Fruit fly (Drosophila melanogaster) whole organism, embryonic: ENCODE data around the gene tth.

Experiments used
- Bgb ChIP-seq: fragments of 200-800 bp; sonication (Bioruptor generic); IDR thresholded peaks from 2 replicates; pipeline ENCODE4 v1.3.6; 2022; ENCODE audit warnings: missing biosample characterization, missing genetic modification characterization; ENCODE audit not compliant: partially characterized antibody
- CG10654 ChIP-seq: fragments of 200-800 bp; sonication (Bioruptor generic); optimal IDR thresholded peaks from 2 replicates; lab custom pipeline; 2016; ENCODE audit warnings: missing biosample characterization, missing genetic modification characterization
- CG12659 ChIP-seq: fragments of 200-800 bp; sonication (Bioruptor generic); optimal IDR thresholded peaks from 3 replicates; lab custom pipeline; 2017; ENCODE audit warnings: mild to moderate bottlenecking, missing biosample characterization, missing genetic modification reagents, missing genetic modification characterization
- CG13424 ChIP-seq: fragments of 200-800 bp; sonication (Bioruptor generic); optimal IDR thresholded peaks from 2 replicates; lab custom pipeline; 2019; ENCODE audit warnings: missing biosample characterization, mild to moderate bottlenecking, missing genetic modification characterization, moderate library complexity
- CG13775 ChIP-seq: fragments of 200-800 bp; sonication (Bioruptor generic); optimal IDR thresholded peaks from 3 replicates; lab custom pipeline; 2017; ENCODE audit warnings: missing biosample characterization, mild to moderate bottlenecking, missing genetic modification characterization
- CG17385 ChIP-seq: fragments of 200-800 bp; sonication (Bioruptor generic); optimal IDR thresholded peaks from 3 replicates; lab custom pipeline; 2018; ENCODE audit warnings: missing biosample characterization, mild to moderate bottlenecking, missing genetic modification characterization
- CG30431 ChIP-seq: fragments of 200-800 bp; sonication (Bioruptor generic); optimal IDR thresholded peaks from 2 replicates; lab custom pipeline; 2017; ENCODE audit warnings: missing biosample characterization, missing genetic modification characterization
- CG31441 ChIP-seq: fragments of 200-800 bp; sonication (Bioruptor generic); IDR thresholded peaks from 2 replicates; pipeline ENCODE4 v1.3.6; 2022; ENCODE audit warnings: missing biosample characterization, missing genetic modification characterization
- CG32772 ChIP-seq: fragments of 200-800 bp; sonication (Bioruptor generic); IDR thresholded peaks from 2 replicates; pipeline ENCODE4 v1.3.6; 2022; ENCODE audit warnings: missing biosample characterization, missing genetic modification characterization
- CG42726 ChIP-seq: fragments of 200-800 bp; sonication (Bioruptor generic); IDR thresholded peaks from 2 replicates; pipeline ENCODE4 v1.3.6; 2022; ENCODE audit warnings: missing biosample characterization, missing genetic modification characterization; ENCODE audit not compliant: partially characterized antibody
- CG6791 ChIP-seq: fragments of 200-800 bp; sonication (Bioruptor generic); IDR thresholded peaks from 3 replicates; pipeline ENCODE4 v1.3.6; 2022; ENCODE audit warnings: missing biosample characterization, missing genetic modification characterization; ENCODE audit not compliant: partially characterized antibody
- CG7271 ChIP-seq: fragments of 200-800 bp; sonication (Bioruptor generic); optimal IDR thresholded peaks from 2 replicates; lab custom pipeline; 2018; ENCODE audit warnings: missing biosample characterization, mild to moderate bottlenecking, missing genetic modification characterization, moderate library complexity
- CG7556 ChIP-seq: fragments of 200-800 bp; sonication (Bioruptor generic); optimal IDR thresholded peaks from 2 replicates; lab custom pipeline; 2017; ENCODE audit warnings: missing biosample characterization, mild to moderate bottlenecking, missing genetic modification characterization
- CG8478 ChIP-seq: fragments of >200 bp; optimal IDR thresholded peaks from 2 replicates; lab custom pipeline; 2018
- CTCF ChIP-seq: fragments of 200-800 bp; sonication (Bioruptor generic); optimal IDR thresholded peaks from 2 replicates; lab custom pipeline; 2017; ENCODE audit warnings: missing biosample characterization, mild to moderate bottlenecking, missing genetic modification characterization, moderate library complexity
- Dad ChIP-seq: fragments of 200-800 bp; sonication (Bioruptor generic); optimal IDR thresholded peaks from 3 replicates; lab custom pipeline; 2016; ENCODE audit warnings: missing biosample characterization, missing genetic modification characterization
- E2f2 ChIP-seq: fragments of 200-800 bp; sonication (Bioruptor generic); IDR thresholded peaks from 2 replicates; pipeline ENCODE4 v1.3.6; 2022; ENCODE audit warnings: missing biosample characterization, missing genetic modification characterization
- HLH4C ChIP-seq: fragments of 200-800 bp; sonication (Bioruptor generic); IDR thresholded peaks from 3 replicates; pipeline ENCODE4 v1.3.6; 2022; ENCODE audit warnings: missing biosample characterization, missing genetic modification characterization; ENCODE audit not compliant: partially characterized antibody
- Hand ChIP-seq: fragments of 200-800 bp; sonication (Bioruptor generic); optimal IDR thresholded peaks from 2 replicates; lab custom pipeline; 2017; ENCODE audit warnings: mild to moderate bottlenecking, missing biosample characterization, missing genetic modification reagents, missing genetic modification characterization
- Lhr ChIP-seq: fragments of 200-800 bp; sonication (Bioruptor generic); optimal IDR thresholded peaks from 3 replicates; lab custom pipeline; 2017; ENCODE audit warnings: mild to moderate bottlenecking, missing biosample characterization, missing genetic modification reagents, missing genetic modification characterization
- Lpt ChIP-seq: fragments of >200 bp; optimal IDR thresholded peaks from 2 replicates; lab custom pipeline; 2018; ENCODE audit warnings: missing biosample characterization, missing genetic modification characterization
- Opbp ChIP-seq: fragments of 200-800 bp; sonication (Bioruptor generic); IDR thresholded peaks from 3 replicates; pipeline ENCODE4 v1.3.6; 2022; ENCODE audit warnings: missing biosample characterization, missing genetic modification characterization; ENCODE audit not compliant: partially characterized antibody
- Optix ChIP-seq: fragments of 200-800 bp; sonication (Bioruptor generic); IDR thresholded peaks from 3 replicates; pipeline ENCODE4 v1.3.6; 2022; ENCODE audit warnings: missing biosample characterization, missing genetic modification characterization
- Sox100B ChIP-seq: fragments of 200-800 bp; sonication (Bioruptor generic); optimal IDR thresholded peaks from 3 replicates; lab custom pipeline; 2018; ENCODE audit warnings: missing biosample characterization, mild to moderate bottlenecking, missing genetic modification characterization
- Sry-β ChIP-seq: fragments of 200-800 bp; sonication (Bioruptor generic); optimal IDR thresholded peaks from 2 replicates; lab custom pipeline; 2018; ENCODE audit warnings: missing biosample characterization, mild to moderate bottlenecking, missing genetic modification characterization, moderate library complexity
- Trl ChIP-seq, 3 experiments: fragments of >200 bp in 2 of 3; fragments of 200-800 bp in 1 of 3; sonication (Bioruptor generic) in 1 of 3; optimal IDR thresholded peaks; 2 replicates in 1 of 3; 3 replicates in 2 of 3; lab custom pipeline; 2016 to 2017; ENCODE audit warnings: missing biosample characterization in 1 of 3, missing genetic modification characterization in 1 of 3
- al ChIP-seq: fragments of 200-800 bp; sonication (Bioruptor generic); IDR thresholded peaks from 2 replicates; pipeline ENCODE4 v1.3.6; 2022; ENCODE audit warnings: missing biosample characterization, missing genetic modification characterization
- bcd ChIP-seq: fragments of 200-800 bp; sonication (Bioruptor generic); optimal IDR thresholded peaks from 2 replicates; lab custom pipeline; 2017; ENCODE audit warnings: missing biosample characterization, mild to moderate bottlenecking, missing genetic modification characterization
- cad ChIP-seq: fragments of >200 bp; optimal IDR thresholded peaks from 2 replicates; lab custom pipeline; 2017; ENCODE audit warnings: missing biosample characterization, missing genetic modification characterization
- caup ChIP-seq: fragments of 200-800 bp; sonication (Bioruptor generic); optimal IDR thresholded peaks from 3 replicates; lab custom pipeline; 2017; ENCODE audit warnings: missing biosample characterization, mild to moderate bottlenecking, missing genetic modification characterization, moderate library complexity; ENCODE audit not compliant: severe bottlenecking
- cg ChIP-seq: fragments of 200-800 bp; sonication (Bioruptor generic); optimal IDR thresholded peaks from 3 replicates; lab custom pipeline; 2019; ENCODE audit warnings: missing biosample characterization, mild to moderate bottlenecking, missing genetic modification characterization, moderate library complexity
- chinmo ChIP-seq: fragments of 200-800 bp; sonication (Bioruptor generic); IDR thresholded peaks from 4 replicates; pipeline ENCODE4 v1.3.6; 2022; ENCODE audit warnings: missing biosample characterization, missing genetic modification characterization; ENCODE audit not compliant: partially characterized antibody
- crol ChIP-seq: fragments of 200-800 bp; sonication (Bioruptor generic); IDR thresholded peaks from 2 replicates; pipeline ENCODE4 v1.3.6; 2022; ENCODE audit warnings: missing biosample characterization, missing genetic modification characterization
- gsb ChIP-seq: fragments of 200-800 bp; sonication (Bioruptor generic); IDR thresholded peaks from 2 replicates; pipeline ENCODE4 v1.3.6; 2022; ENCODE audit warnings: missing biosample characterization, missing genetic modification characterization
- kni ChIP-seq: fragments of 200-800 bp; sonication (Bioruptor generic); optimal IDR thresholded peaks from 3 replicates; lab custom pipeline; 2017; ENCODE audit warnings: mild to moderate bottlenecking, missing biosample characterization, missing genetic modification reagents, missing genetic modification characterization
- knrl ChIP-seq: fragments of 200-800 bp; sonication (Bioruptor generic); IDR thresholded peaks from 3 replicates; pipeline ENCODE4 v1.3.6; 2022; ENCODE audit warnings: missing biosample characterization, missing genetic modification characterization; ENCODE audit not compliant: partially characterized antibody
- lbe ChIP-seq: fragments of 200-800 bp; sonication (Bioruptor generic); optimal IDR thresholded peaks from 2 replicates; lab custom pipeline; 2016; ENCODE audit warnings: missing biosample characterization, mild to moderate bottlenecking, missing genetic modification characterization
- nerfin-1 ChIP-seq: fragments of 200-800 bp; sonication (Bioruptor generic); optimal IDR thresholded peaks from 3 replicates; lab custom pipeline; 2019; ENCODE audit warnings: missing biosample characterization, mild to moderate bottlenecking, missing genetic modification characterization, moderate library complexity
- peb ChIP-seq: fragments of 200-800 bp; sonication (Bioruptor generic); IDR thresholded peaks from 2 replicates; pipeline ENCODE4 v1.3.6; 2022; ENCODE audit warnings: missing biosample characterization, missing genetic modification characterization
- phol ChIP-seq: fragments of 200-800 bp; sonication (Bioruptor generic); optimal IDR thresholded peaks from 3 replicates; lab custom pipeline; 2018; ENCODE audit warnings: missing biosample characterization, mild to moderate bottlenecking, missing genetic modification characterization, moderate library complexity
- pita ChIP-seq: fragments of 200-800 bp; sonication (Bioruptor generic); optimal IDR thresholded peaks from 2 replicates; lab custom pipeline; 2017; ENCODE audit warnings: missing biosample characterization, mild to moderate bottlenecking, missing genetic modification characterization
- salm ChIP-seq: fragments of 200-800 bp; sonication (Bioruptor generic); optimal IDR thresholded peaks from 2 replicates; lab custom pipeline; 2018; ENCODE audit warnings: missing biosample characterization, mild to moderate bottlenecking, missing genetic modification characterization
- schlank ChIP-seq: fragments of 200-800 bp; sonication (Bioruptor generic); optimal IDR thresholded peaks from 2 replicates; lab custom pipeline; 2018; ENCODE audit warnings: missing biosample characterization, mild to moderate bottlenecking, missing genetic modification characterization
- sug ChIP-seq: fragments of 200-800 bp; optimal IDR thresholded peaks from 2 replicates; lab custom pipeline; 2019; ENCODE audit warnings: missing biosample characterization, mild to moderate bottlenecking, missing genetic modification characterization, moderate library complexity
- tin ChIP-seq: fragments of 200-800 bp; sonication (Bioruptor generic); optimal IDR thresholded peaks from 3 replicates; lab custom pipeline; 2016; ENCODE audit warnings: missing biosample characterization, missing genetic modification characterization
- tll ChIP-seq, 2 experiments: fragments of 200-800 bp in 1 of 2; fragments of >200 bp in 1 of 2; sonication (Bioruptor generic) in 1 of 2; optimal IDR thresholded peaks; 2 replicates each; lab custom pipeline; 2017 to 2019; ENCODE audit warnings: missing biosample characterization in 2 of 2, missing genetic modification characterization in 2 of 2, mild to moderate bottlenecking in 1 of 2, moderate library complexity in 1 of 2
- vnd ChIP-seq: fragments of 200-800 bp; sonication (Bioruptor generic); IDR thresholded peaks from 3 replicates; pipeline ENCODE4 v1.3.6; 2022; ENCODE audit warnings: missing biosample characterization, missing genetic modification characterization; ENCODE audit not compliant: partially characterized antibody
- wdn ChIP-seq: fragments of 200-800 bp; sonication (Bioruptor generic); IDR thresholded peaks from 2 replicates; pipeline ENCODE4 v1.3.6; 2022; ENCODE audit warnings: missing biosample characterization, missing genetic modification characterization
- yki ChIP-seq: fragments of >200 bp; optimal IDR thresholded peaks from 3 replicates; lab custom pipeline; 2018
- z ChIP-seq: fragments of 200-800 bp; sonication (Bioruptor generic); IDR thresholded peaks from 3 replicates; pipeline ENCODE4 v1.3.6; 2022; ENCODE audit warnings: missing biosample characterization, missing genetic modification characterization

tth gene

dm6 chrX:13640692-13641011 is 24.3 kb upstream of the tth start:
- TF ChIP-seq Hand = no peak
- TF ChIP-seq wdn (GFP tag; lab: Robert Waterston, UW) = no peak
- TF ChIP-seq lbe (GFP tag; lab: Kevin White, UChicago) = no peak
- TF ChIP-seq Optix (GFP tag; lab: Robert Waterston, UW) = no peak
- no peak for TF ChIP-seq CG7556 (GFP tag; lab: Kevin White, UChicago)
- TF ChIP-seq knrl (GFP tag; lab: Robert Waterston, UW) = 0 out of 3 replicates have a peak, but pooled peaks have one; percentile 3
- TF ChIP-seq CG30431 (GFP tag; lab: Kevin White, UChicago) = no peak
- no peak for TF ChIP-seq al (GFP tag; lab: Robert Waterston, UW)
- TF ChIP-seq tll (GFP tag; optimal IDR thresholded peaks at IDR 0.05; lab: Kevin White, UChicago) = no peak
- peak; percentile 73 for TF ChIP-seq sug (tag; lab: Kevin White, UChicago)
- no peak for TF ChIP-seq peb (GFP tag; lab: Robert Waterston, UW)
- no peak for TF ChIP-seq CTCF (GFP tag; lab: Kevin White, UChicago)
- TF ChIP-seq CG8478 (lab: Kevin White, UChicago) = no peak
- TF ChIP-seq CG17385 (GFP tag; lab: Kevin White, UChicago) = no peak
- TF ChIP-seq HLH4C (GFP tag; lab: Robert Waterston, UW) = 0 out of 3 replicates have a peak, but pooled peaks have one; percentile 5
- TF ChIP-seq yki = no peak
- 0 out of 3 replicates have a peak, but pooled peaks have one; percentile 3 for TF ChIP-seq CG6791 (GFP tag; lab: Robert Waterston, UW)
- 0 out of 4 replicates have a peak, but pooled peaks have one; percentile 33 for TF ChIP-seq chinmo
- no peak for TF ChIP-seq Sry-β (GFP tag; lab: Kevin White, UChicago)
- TF ChIP-seq CG7271 (tag; lab: Kevin White, UChicago) = no peak
- TF ChIP-seq cad (GFP tag; lab: Kevin White, UChicago) = no peak
- no peak for TF ChIP-seq pita (GFP tag; lab: Kevin White, UChicago)
- no peak for TF ChIP-seq CG13424
- 0 out of 2 replicates have a peak, but pooled peaks have one; percentile 0 for TF ChIP-seq E2f2 (GFP tag; lab: Robert Waterston, UW)
- TF ChIP-seq kni (GFP tag; lab: Kevin White, UChicago) = peak; percentile 90
- peak in 1 of 2 experiments; percentile 42 for TF ChIP-seq Trl (optimal IDR thresholded peaks at IDR 0.05; lab: Kevin White, UChicago)
- no peak for TF ChIP-seq Trl (GFP tag; optimal IDR thresholded peaks at IDR 0.05; lab: Kevin White, UChicago)
- no peak for TF ChIP-seq bcd (GFP tag; lab: Kevin White, UChicago)
- TF ChIP-seq Dad (GFP tag; lab: Kevin White, UChicago) = no peak
- no peak for TF ChIP-seq CG13775 (GFP tag; lab: Kevin White, UChicago)
- peak; percentile 53; the same call in 1 of the 3 replicates for TF ChIP-seq vnd (GFP tag; lab: Robert Waterston, UW)
- no peak for TF ChIP-seq schlank
- TF ChIP-seq CG12659 = no peak
- no peak for TF ChIP-seq phol (tag; lab: Kevin White, UChicago)
- TF ChIP-seq Sox100B (GFP tag; lab: Kevin White, UChicago) = no peak
- no peak for TF ChIP-seq Lpt (GFP tag; lab: Kevin White, UChicago)
- no peak for TF ChIP-seq Lhr (GFP tag; lab: Kevin White, UChicago)
- 0 out of 2 replicates have a peak, but pooled peaks have one; percentile 1 for TF ChIP-seq CG42726
- TF ChIP-seq nerfin-1 = no peak
- TF ChIP-seq salm = no peak
- no peak for TF ChIP-seq CG10654 (GFP tag; lab: Kevin White, UChicago)
- 0 out of 2 replicates have a peak, but pooled peaks have one; percentile 5 for TF ChIP-seq Bgb
- no peak for TF ChIP-seq CG32772 (GFP tag; lab: Robert Waterston, UW)
- 0 out of 3 replicates have a peak, but pooled peaks have one; percentile 1 for TF ChIP-seq Opbp
- no peak for TF ChIP-seq z
- no peak for TF ChIP-seq caup (GFP tag; lab: Kevin White, UChicago)
- no peak for TF ChIP-seq tin
- peak; percentile 92 for TF ChIP-seq crol (GFP tag; lab: Robert Waterston, UW)
- no peak for TF ChIP-seq CG31441
- no peak for TF ChIP-seq gsb (GFP tag; lab: Robert Waterston, UW)
- no peak for TF ChIP-seq cg (GFP tag; lab: Kevin White, UChicago)
